Worm (Caenorhabditis elegans) whole organism, L4 larva: ENCODE measurements around the gene F59A1.6.
A peak's percentile ranks its signal among the peaks of the same experiment; 100 is the strongest.

Source experiments
- D1046.2 ChIP-seq: fragments of 200-800 bp; sonication (Bioruptor generic); IDR thresholded peaks from 2 replicates; pipeline ENCODE4 v1.3.6; 2022; ENCODE audit warnings: missing genetic modification characterization, missing compliant biosample characterization
- F10B5.3 ChIP-seq: sonication (generic microtip); optimal IDR thresholded peaks from 2 replicates; lab custom pipeline; 2016; ENCODE audit warnings: mild to moderate bottlenecking, missing genetic modification characterization, missing compliant biosample characterization
- F44E2.7 ChIP-seq: fragments of 200-800 bp; sonication (Bioruptor generic); IDR thresholded peaks from 2 replicates; pipeline ENCODE4 v2.1.2; 2022; ENCODE audit warnings: missing genetic modification characterization, missing compliant biosample characterization
- T20F7.1 ChIP-seq: fragments of 200-800 bp; sonication (Bioruptor generic); optimal IDR thresholded peaks from 2 replicates; lab custom pipeline; 2018; ENCODE audit warnings: mild to moderate bottlenecking, missing genetic modification characterization, missing compliant biosample characterization
- Y5F2A.4 ChIP-seq: fragments of 200-800 bp; sonication (Bioruptor generic); optimal IDR thresholded peaks from 2 replicates; lab custom pipeline; 2018; ENCODE audit warnings: mild to moderate bottlenecking, missing genetic modification characterization, missing compliant biosample characterization
- ZK337.2 ChIP-seq: fragments of 200-800 bp; sonication (Bioruptor generic); IDR thresholded peaks from 2 replicates; pipeline ENCODE4 v1.3.6; 2022; ENCODE audit warnings: missing genetic modification reagents, missing genetic modification characterization, missing compliant biosample characterization
- aha-1 ChIP-seq: fragments of 150-350 bp; peaks from one replicate; lab custom pipeline; 2014; ENCODE audit warnings: missing biosample characterization, missing genetic modification characterization
- arid-1 ChIP-seq: fragments of 200-800 bp; sonication (Bioruptor generic); conservative IDR thresholded peaks from 2 replicates; pipeline ENCODE4 v1.3.6; 2022; ENCODE audit warnings: missing genetic modification reagents, missing genetic modification characterization, missing compliant biosample characterization
- ceh-20 ChIP-seq: fragments of 200-800 bp; sonication (Bioruptor generic); IDR thresholded peaks from 2 replicates; pipeline ENCODE4 v1.3.6; 2022; ENCODE audit warnings: missing genetic modification reagents, missing genetic modification characterization, missing compliant biosample characterization
- ceh-44 ChIP-seq: fragments of 200-800 bp; sonication (Bioruptor generic); IDR thresholded peaks from 2 replicates; pipeline ENCODE4 v1.3.6; 2022; ENCODE audit warnings: missing genetic modification reagents, missing genetic modification characterization, missing compliant biosample characterization
- daf-16 ChIP-seq, 3 experiments: sonication (generic microtip); optimal IDR thresholded peaks; 2 replicates each; lab custom pipeline; 2016 to 2017; ENCODE audit warnings: missing genetic modification characterization in 3 of 3, missing genetic modification reagents in 3 of 3, mild to moderate bottlenecking in 2 of 3, missing compliant biosample characterization in 2 of 3, missing biosample characterization in 1 of 3, moderate library complexity in 1 of 3
- daf-19 ChIP-seq: fragments of 200-800 bp; sonication (Bioruptor generic); conservative IDR thresholded peaks from 2 replicates; pipeline ENCODE4 v1.3.6; 2022; ENCODE audit warnings: missing genetic modification characterization, missing compliant biosample characterization
- duxl-1 ChIP-seq: sonication (generic microtip); optimal IDR thresholded peaks from 2 replicates; lab custom pipeline; 2016; ENCODE audit warnings: mild to moderate bottlenecking, missing genetic modification characterization, moderate library complexity, missing compliant biosample characterization; ENCODE audit not compliant: poor library complexity
- egl-27 ChIP-seq: sonication (generic microtip); optimal IDR thresholded peaks from 3 replicates; lab custom pipeline; 2017; ENCODE audit warnings: missing biosample characterization, missing genetic modification reagents, missing genetic modification characterization
- gei-8 ChIP-seq: fragments of 200-800 bp; sonication (Bioruptor generic); optimal IDR thresholded peaks from 2 replicates; lab custom pipeline; 2018; ENCODE audit warnings: mild to moderate bottlenecking, missing genetic modification characterization, missing compliant biosample characterization
- hlh-11 ChIP-seq: fragments of 200-800 bp; sonication (Bioruptor generic); optimal IDR thresholded peaks from 2 replicates; lab custom pipeline; 2018; ENCODE audit warnings: mild to moderate bottlenecking, missing genetic modification characterization, missing compliant biosample characterization
- hlh-30 ChIP-seq: sonication (generic microtip); optimal IDR thresholded peaks from 2 replicates; lab custom pipeline; 2017; ENCODE audit warnings: antibody characterized with exemption, mild to moderate bottlenecking, missing genetic modification characterization, missing compliant biosample characterization; ENCODE audit not compliant: insufficient read depth
- lim-7 ChIP-seq: fragments of 200-800 bp; sonication (Bioruptor generic); IDR thresholded peaks from 2 replicates; pipeline ENCODE4 v1.3.6; 2022; ENCODE audit warnings: missing genetic modification characterization, missing compliant biosample characterization
- lin-38 ChIP-seq: fragments of 200-800 bp; sonication (Bioruptor generic); IDR thresholded peaks from 2 replicates; pipeline ENCODE4 v1.3.6; 2022; ENCODE audit warnings: missing genetic modification reagents, missing genetic modification characterization, missing compliant biosample characterization
- lin-39 ChIP-seq: fragments of 150-350 bp; optimal IDR thresholded peaks from 2 replicates; lab custom pipeline; 2014; ENCODE audit warnings: missing biosample characterization, missing genetic modification reagents, missing genetic modification characterization
- lir-3 ChIP-seq: sonication (generic microtip); optimal IDR thresholded peaks from 2 replicates; lab custom pipeline; 2016; ENCODE audit warnings: mild to moderate bottlenecking, missing genetic modification characterization, missing compliant biosample characterization
- madf-5 ChIP-seq, 2 experiments: fragments of 200-800 bp; sonication (Bioruptor generic); IDR thresholded peaks; 2 replicates each; pipeline ENCODE4 v1.3.6; 2022; ENCODE audit warnings: missing compliant biosample characterization in 2 of 2, missing genetic modification characterization in 2 of 2
- mep-1 ChIP-seq: fragments of 150-350 bp; sonication (generic microtip); optimal IDR thresholded peaks from 3 replicates; lab custom pipeline; 2014; ENCODE audit warnings: missing biosample characterization, missing genetic modification characterization
- nhr-11 ChIP-seq: fragments of 150-350 bp; optimal IDR thresholded peaks from 2 replicates; lab custom pipeline; 2014; ENCODE audit warnings: missing biosample characterization, missing genetic modification characterization
- nhr-111 ChIP-seq: fragments of 200-800 bp; sonication (Bioruptor generic); optimal IDR thresholded peaks from 2 replicates; lab custom pipeline; 2018; ENCODE audit warnings: mild to moderate bottlenecking, missing genetic modification characterization, missing compliant biosample characterization
- nhr-28 ChIP-seq: fragments of 150-350 bp; optimal IDR thresholded peaks from 2 replicates; lab custom pipeline; 2014; ENCODE audit warnings: missing biosample characterization, missing genetic modification characterization
- nhr-42 ChIP-seq: fragments of 200-800 bp; sonication (Bioruptor generic); IDR thresholded peaks from 2 replicates; pipeline ENCODE4 v1.3.6; 2022; ENCODE audit warnings: missing genetic modification characterization, missing compliant biosample characterization
- nhr-48 ChIP-seq: sonication (generic microtip); optimal IDR thresholded peaks from 2 replicates; lab custom pipeline; 2016; ENCODE audit warnings: mild to moderate bottlenecking, missing genetic modification characterization, missing compliant biosample characterization
- nhr-6 ChIP-seq: fragments of 150-350 bp; optimal IDR thresholded peaks from 2 replicates; lab custom pipeline; 2014; ENCODE audit warnings: missing biosample characterization, missing genetic modification characterization
- php-3 ChIP-seq: fragments of 200-800 bp; sonication (Bioruptor generic); IDR thresholded peaks from 2 replicates; pipeline ENCODE4 v1.3.6; 2022; ENCODE audit warnings: missing genetic modification reagents, missing genetic modification characterization, missing compliant biosample characterization
- pqm-1 ChIP-seq: sonication (generic microtip); optimal IDR thresholded peaks from 2 replicates; lab custom pipeline; 2017; ENCODE audit warnings: missing biosample characterization, missing genetic modification characterization
- zag-1 ChIP-seq: fragments of 150-350 bp; optimal IDR thresholded peaks from 2 replicates; lab custom pipeline; 2014; ENCODE audit warnings: missing biosample characterization, missing genetic modification characterization
- zfp-2 ChIP-seq: sonication (generic microtip); optimal IDR thresholded peaks from 2 replicates; lab custom pipeline; 2016; ENCODE audit warnings: mild to moderate bottlenecking, missing genetic modification characterization, missing compliant biosample characterization

The F59A1.6 gene

ce11 chrV:17721709-17722108, 36.8 kb downstream of the F59A1.6 start (continued):
- peak; percentile 90 for TF ChIP-seq nhr-28 (tag; lab: Kevin White, UChicago)
- no peak for TF ChIP-seq nhr-6 (tag; lab: Kevin White, UChicago)
- TF ChIP-seq zag-1 (tag; lab: Kevin White, UChicago) = no peak
- TF ChIP-seq ceh-44 (GFP tag; lab: Robert Waterston, UW) = no peak
- TF ChIP-seq aha-1 (tag; lab: Kevin White, UChicago) = peak; percentile 85
- TF ChIP-seq hlh-30 = peak; percentile 53
- no peak for TF ChIP-seq arid-1 (GFP tag; lab: Robert Waterston, UW)
- peak; percentile 70 for TF ChIP-seq nhr-48 (tag; lab: Kevin White, UChicago)
- no peak for TF ChIP-seq nhr-111 (GFP tag; lab: Kevin White, UChicago)
- no peak for TF ChIP-seq lin-38 (GFP tag; lab: Robert Waterston, UW)
- no peak for TF ChIP-seq T20F7.1 (GFP tag; lab: Kevin White, UChicago)
- TF ChIP-seq mep-1 (tag; lab: Kevin White, UChicago) = peak; percentile 40
- no peak for TF ChIP-seq F44E2.7 (GFP tag; lab: Robert Waterston, UW)
- TF ChIP-seq ZK337.2 = no peak
- TF ChIP-seq F10B5.3 = no peak
- no peak for TF ChIP-seq gei-8 (GFP tag; lab: Kevin White, UChicago)
- no peak for TF ChIP-seq zfp-2
- TF ChIP-seq lin-39 = no peak
- no peak for TF ChIP-seq egl-27 (tag; lab: Kevin White, UChicago)
- TF ChIP-seq lim-7 (GFP tag; lab: Robert Waterston, UW) = no peak
- peak; percentile 98 for TF ChIP-seq pqm-1 (tag; lab: Kevin White, UChicago)
- TF ChIP-seq php-3 (GFP tag; lab: Robert Waterston, UW) = peak; percentile 85
- no peak for TF ChIP-seq madf-5 (GFP tag; IDR thresholded peaks at IDR 0.05; lab: Robert Waterston, UW)
- no peak for TF ChIP-seq lir-3 (tag; lab: Kevin White, UChicago)
- peak; percentile 37; the same call in 1 of the 2 replicates for TF ChIP-seq ceh-20 (GFP tag; lab: Robert Waterston, UW)
- no peak for TF ChIP-seq daf-19 (GFP tag; lab: Robert Waterston, UW)

- TF ChIP-seq duxl-1 (tag; lab: Kevin White, UChicago) (no peak), lin-38 (GFP tag; lab: Robert Waterston, UW) (0 out of 2 replicates have a peak, but pooled peaks have one; percentile 22)
These were observed 37.6 kb downstream of the F59A1.6 start for ce11 chrV:17722553-17722952.

- no peak for TF ChIP-seq nhr-42 (GFP tag; lab: Robert Waterston, UW)
- no peak for TF ChIP-seq F10B5.3
- peak; percentile 3 for TF ChIP-seq nhr-11 (tag; lab: Kevin White, UChicago)
- peak; percentile 29 for TF ChIP-seq hlh-11 (tag; lab: Kevin White, UChicago)
- TF ChIP-seq daf-16 (GFP tag; optimal IDR thresholded peaks at IDR 0.05; lab: Kevin White, UChicago) = no peak
- peak; percentile 91 for TF ChIP-seq daf-16 (tag; optimal IDR thresholded peaks at IDR 0.05; lab: Kevin White, UChicago)
- TF ChIP-seq Y5F2A.4 = no peak
- peak; percentile 36 for TF ChIP-seq nhr-28 (tag; lab: Kevin White, UChicago)
- TF ChIP-seq php-3 (GFP tag; lab: Robert Waterston, UW) = no peak
These were observed 38.3 kb downstream of the F59A1.6 start for ce11 chrV:17723142-17723781.

- TF ChIP-seq D1046.2 (GFP tag; lab: Robert Waterston, UW) (no peak), aha-1 (tag; lab: Kevin White, UChicago) (peak; percentile 41)
These were observed 39.8 kb downstream of the F59A1.6 start, which contains the start of gene fat-5 for ce11 chrV:17724704-17725103. Gene fat-5, plus strand, starts transcription at chrV:17725004.
